Worm (Caenorhabditis elegans) whole organism, mixed stage, embryonic: ENCODE measurements around the gene piki-1.

Experiments used
- M03D4.4 ChIP-seq: sonication (generic microtip); optimal IDR thresholded peaks from 2 replicates; lab custom pipeline; 2017; ENCODE audit warnings: mild to moderate bottlenecking, missing genetic modification characterization, missing compliant biosample characterization
- bed-3 ChIP-seq: fragments of 200-800 bp; sonication (Bioruptor generic); optimal IDR thresholded peaks from 3 replicates; lab custom pipeline; 2018; ENCODE audit warnings: mild to moderate bottlenecking, missing genetic modification characterization, moderate library complexity, missing compliant biosample characterization
- blmp-1 ChIP-seq: fragments of 150-350 bp; optimal IDR thresholded peaks from 2 replicates; lab custom pipeline; 2014; ENCODE audit warnings: missing biosample characterization, missing genetic modification characterization
- ceh-43 ChIP-seq: fragments of 200-800 bp; sonication (Bioruptor generic); optimal IDR thresholded peaks from 2 replicates; lab custom pipeline; 2018; ENCODE audit warnings: mild to moderate bottlenecking, missing genetic modification characterization, moderate library complexity, missing compliant biosample characterization
- ceh-83 ChIP-seq: fragments of 200-800 bp; sonication (Bioruptor generic); optimal IDR thresholded peaks from 2 replicates; lab custom pipeline; 2018; ENCODE audit warnings: mild to moderate bottlenecking, missing genetic modification characterization, missing compliant biosample characterization
- ces-1 ChIP-seq: fragments of 150-350 bp; optimal IDR thresholded peaks from 2 replicates; lab custom pipeline; 2014; ENCODE audit warnings: missing biosample characterization, missing genetic modification reagents, missing genetic modification characterization
- cnd-1 ChIP-seq: fragments of 200-800 bp; sonication (Bioruptor generic); optimal IDR thresholded peaks from 2 replicates; lab custom pipeline; 2018; ENCODE audit warnings: mild to moderate bottlenecking, missing genetic modification characterization, missing compliant biosample characterization
- elt-1 ChIP-seq: sonication (generic microtip); optimal IDR thresholded peaks from 2 replicates; lab custom pipeline; 2017; ENCODE audit warnings: missing genetic modification characterization, mild to moderate bottlenecking, missing compliant biosample characterization, antibody characterized with exemption, moderate library complexity, borderline replicate concordance; ENCODE audit not compliant: insufficient read depth
- elt-3 ChIP-seq: fragments of 150-350 bp; optimal IDR thresholded peaks from 2 replicates; lab custom pipeline; 2014; ENCODE audit warnings: missing biosample characterization, missing genetic modification characterization
- flh-1 ChIP-seq: fragments of 200-800 bp; sonication (Bioruptor generic); optimal IDR thresholded peaks from 2 replicates; lab custom pipeline; 2018; ENCODE audit warnings: mild to moderate bottlenecking, missing genetic modification characterization, moderate library complexity, missing compliant biosample characterization
- ham-2 ChIP-seq: fragments of 200-800 bp; sonication (Bioruptor generic); optimal IDR thresholded peaks from 2 replicates; lab custom pipeline; 2018; ENCODE audit warnings: mild to moderate bottlenecking, missing genetic modification characterization, missing compliant biosample characterization
- hlh-1 ChIP-seq: fragments of 150-350 bp; optimal IDR thresholded peaks from 2 replicates; lab custom pipeline; 2014; ENCODE audit warnings: missing biosample characterization, missing genetic modification reagents, missing genetic modification characterization
- lin-13 ChIP-seq: fragments of 150-350 bp; optimal IDR thresholded peaks from 2 replicates; lab custom pipeline; 2014; ENCODE audit warnings: missing biosample characterization, missing genetic modification characterization
- lin-32 ChIP-seq: fragments of 200-800 bp; sonication (Bioruptor generic); optimal IDR thresholded peaks from 2 replicates; lab custom pipeline; 2018; ENCODE audit warnings: mild to moderate bottlenecking, missing genetic modification characterization, missing compliant biosample characterization
- lsy-2 ChIP-seq: fragments of 150-350 bp; optimal IDR thresholded peaks from 2 replicates; lab custom pipeline; 2014; ENCODE audit warnings: missing biosample characterization, missing genetic modification characterization
- mep-1 ChIP-seq: fragments of 150-350 bp; optimal IDR thresholded peaks from 2 replicates; lab custom pipeline; 2017; ENCODE audit warnings: missing biosample characterization, missing genetic modification reagents, missing genetic modification characterization, inconsistent platforms
- mls-2 ChIP-seq: sonication (generic microtip); optimal IDR thresholded peaks from 2 replicates; lab custom pipeline; 2016; ENCODE audit warnings: mild to moderate bottlenecking, missing genetic modification characterization, moderate library complexity, missing compliant biosample characterization
- nhr-12 ChIP-seq: fragments of 150-350 bp; optimal IDR thresholded peaks from 2 replicates; lab custom pipeline; 2014; ENCODE audit warnings: missing biosample characterization, missing genetic modification characterization
- nhr-2 ChIP-seq: fragments of 150-350 bp; optimal IDR thresholded peaks from 2 replicates; lab custom pipeline; 2014; ENCODE audit warnings: missing biosample characterization, missing genetic modification characterization
- nhr-237 ChIP-seq: fragments of 150-350 bp; optimal IDR thresholded peaks from 2 replicates; lab custom pipeline; 2014; ENCODE audit warnings: missing biosample characterization, missing genetic modification characterization
- nhr-28 ChIP-seq: fragments of 150-350 bp; optimal IDR thresholded peaks from 2 replicates; lab custom pipeline; 2014; ENCODE audit warnings: missing biosample characterization, missing genetic modification characterization
- nhr-76 ChIP-seq: sonication (generic microtip); optimal IDR thresholded peaks from 2 replicates; lab custom pipeline; 2017; ENCODE audit warnings: missing biosample characterization, missing genetic modification characterization
- pha-4 ChIP-seq: fragments of 150-350 bp; optimal IDR thresholded peaks from 2 replicates; lab custom pipeline; 2018; ENCODE audit warnings: missing biosample characterization, missing genetic modification reagents, missing genetic modification characterization
- sem-2 ChIP-seq: fragments of 200-800 bp; sonication (Bioruptor generic); optimal IDR thresholded peaks from 2 replicates; lab custom pipeline; 2018; ENCODE audit warnings: mild to moderate bottlenecking, missing genetic modification characterization, missing compliant biosample characterization
- sptf-1 ChIP-seq: sonication (generic microtip); optimal IDR thresholded peaks from 2 replicates; lab custom pipeline; 2017; ENCODE audit warnings: mild to moderate bottlenecking, missing genetic modification characterization, moderate library complexity, missing compliant biosample characterization
- tbx-8 ChIP-seq: fragments of 200-800 bp; sonication (Bioruptor generic); optimal IDR thresholded peaks from 2 replicates; lab custom pipeline; 2018; ENCODE audit warnings: mild to moderate bottlenecking, missing genetic modification characterization, moderate library complexity, missing compliant biosample characterization
- unc-120 ChIP-seq: sonication (generic microtip); optimal IDR thresholded peaks from 2 replicates; lab custom pipeline; 2017; ENCODE audit warnings: missing genetic modification characterization, missing compliant biosample characterization; ENCODE audit not compliant: poor library complexity, severe bottlenecking
- unc-39 ChIP-seq: fragments of 150-350 bp; optimal IDR thresholded peaks from 2 replicates; lab custom pipeline; 2014; ENCODE audit warnings: missing biosample characterization, missing genetic modification characterization
- unc-62 ChIP-seq: fragments of 150-350 bp; optimal IDR thresholded peaks from 2 replicates; lab custom pipeline; 2014; ENCODE audit warnings: missing biosample characterization, missing genetic modification reagents, missing genetic modification characterization
- ztf-11 ChIP-seq: fragments of 150-350 bp; optimal IDR thresholded peaks from 2 replicates; lab custom pipeline; 2014; ENCODE audit warnings: missing biosample characterization, missing genetic modification characterization

Gene piki-1

DNA sequence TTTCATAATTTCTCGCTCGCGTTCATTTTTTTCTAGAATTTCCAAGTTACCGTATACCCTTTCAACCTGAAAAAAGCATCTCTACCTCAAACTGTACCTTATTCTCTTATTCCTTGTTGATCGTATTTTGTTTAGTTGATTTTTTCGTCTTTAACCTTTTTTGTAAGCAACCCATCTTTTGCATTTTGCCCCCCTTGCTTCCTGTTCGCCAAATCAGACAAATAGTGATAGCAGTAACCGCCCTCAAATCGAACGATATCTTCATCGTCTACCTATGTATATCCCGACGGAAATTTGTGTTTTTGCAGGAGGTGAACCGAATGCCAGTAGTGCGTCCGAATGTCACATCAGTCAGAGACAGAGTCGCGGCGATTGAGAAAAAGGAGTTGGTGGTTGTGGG is 16.2 kb upstream of the piki-1 start, which contains the start of gene F46F2.5:
TSS of gene F46F2.5 (plus strand) at position 301 of the 400 bp plus-strand sequence.
- TF ChIP-seq unc-62 (GFP tag; lab: Kevin White, UChicago) (no peak), ztf-11 (tag; lab: Kevin White, UChicago) (no peak), nhr-237 (no peak)

DNA sequence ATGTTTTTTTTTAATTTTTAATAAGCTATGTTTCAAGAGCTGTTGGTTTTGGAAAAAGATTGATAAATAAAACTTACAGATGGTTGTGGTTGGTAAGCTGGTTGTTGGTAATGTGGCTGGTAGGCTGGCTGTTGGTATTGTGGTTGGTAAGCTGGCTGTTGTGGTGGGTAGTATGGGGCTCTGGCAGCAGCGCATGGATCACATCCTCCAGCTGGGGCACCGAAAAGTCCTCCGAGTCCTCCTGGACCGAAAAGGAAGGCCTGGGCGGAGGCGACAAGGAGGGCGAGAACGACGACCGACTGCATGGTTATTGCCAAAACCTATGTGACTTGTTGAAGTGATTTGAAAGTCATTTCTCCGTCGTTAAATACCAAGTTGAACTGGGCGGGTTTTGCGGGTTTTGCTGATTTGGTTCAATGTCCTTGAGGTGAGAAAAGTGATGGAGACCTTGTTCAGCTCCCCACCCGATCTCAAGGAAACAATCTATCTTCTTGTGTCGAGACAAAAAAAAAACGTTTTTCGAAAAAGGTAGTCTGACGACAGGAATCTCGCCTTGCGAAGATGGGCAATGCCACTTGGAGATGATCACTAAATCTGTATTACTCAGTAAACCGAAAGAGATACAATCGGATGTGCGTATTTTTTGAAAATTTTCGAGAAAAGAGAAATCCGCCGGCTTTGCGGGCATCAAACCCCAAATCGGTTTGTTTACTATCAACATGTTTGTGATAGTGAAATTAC is 13.9 kb upstream of the piki-1 start, which contains the start of gene F46F2.3:
TSS of gene F46F2.3 (minus strand) at position 341 of the 741 bp plus-strand sequence.
- TF ChIP-seq blmp-1 (tag; lab: Kevin White, UChicago) (no peak), lin-13 (tag; lab: Kevin White, UChicago) (no peak), tbx-8 (GFP tag; lab: Kevin White, UChicago) (no peak), mls-2 (tag; lab: Kevin White, UChicago) (no peak), ceh-43 (GFP tag; lab: Kevin White, UChicago) (no peak)

ce11 chrX:15246595-15246994 is 396 bp upstream of the piki-1 start:
- TF ChIP-seq elt-1 (tag; lab: Kevin White, UChicago): no peak
- TF ChIP-seq lin-13 (tag; lab: Kevin White, UChicago): no peak
- TF ChIP-seq unc-120 (tag; lab: Kevin White, UChicago): no peak
- TF ChIP-seq pha-4 (tag; lab: Kevin White, UChicago): peak; percentile 2
- TF ChIP-seq ceh-83 (GFP tag; lab: Kevin White, UChicago): no peak
- no peak for TF ChIP-seq flh-1 (GFP tag; lab: Kevin White, UChicago)
- TF ChIP-seq sptf-1: no peak
- no peak for TF ChIP-seq sem-2 (GFP tag; lab: Kevin White, UChicago)
- TF ChIP-seq unc-62 (GFP tag; lab: Kevin White, UChicago): no peak
- TF ChIP-seq hlh-1 (tag; lab: Kevin White, UChicago): no peak
- TF ChIP-seq mep-1 (tag; lab: Kevin White, UChicago): peak; percentile 11
- no peak for TF ChIP-seq nhr-237
- peak; percentile 76 for TF ChIP-seq nhr-2
- no peak for TF ChIP-seq M03D4.4 (tag; lab: Kevin White, UChicago)
- TF ChIP-seq ces-1: no peak
- no peak for TF ChIP-seq lsy-2 (tag; lab: Kevin White, UChicago)
- TF ChIP-seq lin-32: no peak
- no peak for TF ChIP-seq elt-3 (tag; lab: Kevin White, UChicago)
- TF ChIP-seq, all 35 proteins: peak for 3

DNA sequence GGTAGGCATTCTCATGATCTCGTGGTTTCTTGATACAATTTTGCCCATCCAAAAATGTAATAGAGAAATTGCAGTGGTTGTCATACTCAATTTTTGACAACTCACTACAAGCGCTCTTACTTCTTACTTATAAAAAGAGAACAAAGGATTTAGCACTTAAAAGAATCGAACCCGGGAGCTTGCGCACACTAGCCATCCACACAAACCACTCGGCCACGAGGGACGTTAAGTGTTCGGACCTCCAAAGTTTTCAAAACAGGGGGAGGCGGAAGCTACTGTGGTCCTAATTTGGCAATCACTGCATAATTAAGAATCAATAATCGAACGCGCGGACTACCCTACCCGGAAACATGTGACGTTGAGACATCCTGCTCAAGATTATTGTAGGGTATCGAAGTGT is 3.5 kb downstream of the piki-1 start:
- no peak for TF ChIP-seq unc-62 (GFP tag; lab: Kevin White, UChicago)
- no peak for TF ChIP-seq ham-2
- no peak for TF ChIP-seq sptf-1
- no peak for TF ChIP-seq hlh-1 (tag; lab: Kevin White, UChicago)
- TF ChIP-seq nhr-76 (tag; lab: Kevin White, UChicago): no peak
- no peak for TF ChIP-seq ceh-43 (GFP tag; lab: Kevin White, UChicago)
- no peak for TF ChIP-seq ceh-83 (GFP tag; lab: Kevin White, UChicago)
- no peak for TF ChIP-seq lin-13 (tag; lab: Kevin White, UChicago)

- no peak for TF ChIP-seq elt-1 (tag; lab: Kevin White, UChicago)
- TF ChIP-seq mls-2 (tag; lab: Kevin White, UChicago): no peak
- no peak for TF ChIP-seq ces-1
- no peak for TF ChIP-seq ham-2
- no peak for TF ChIP-seq lin-13 (tag; lab: Kevin White, UChicago)
- no peak for TF ChIP-seq M03D4.4 (tag; lab: Kevin White, UChicago)
- TF ChIP-seq nhr-237: no peak
- TF ChIP-seq nhr-12 (tag; lab: Kevin White, UChicago): no peak
- no peak for TF ChIP-seq unc-62 (GFP tag; lab: Kevin White, UChicago)
- TF ChIP-seq unc-120 (tag; lab: Kevin White, UChicago): no peak
- TF ChIP-seq cnd-1: no peak
- TF ChIP-seq mep-1 (tag; lab: Kevin White, UChicago): no peak
- TF ChIP-seq nhr-28 (tag; lab: Kevin White, UChicago): no peak
- no peak for TF ChIP-seq lsy-2 (tag; lab: Kevin White, UChicago)
- TF ChIP-seq sptf-1: no peak
- no peak for TF ChIP-seq bed-3 (GFP tag; lab: Kevin White, UChicago)
- TF ChIP-seq unc-39 (tag; lab: Kevin White, UChicago): no peak
These were observed 5.0 kb downstream of the piki-1 start for ce11 chrX:15241169-15241568.
